Worm (Caenorhabditis elegans): Measurements from ENCODE around the gene set-31.

ce11 chrV:14426013-14426412 is 8.3 kb downstream of the set-31 start:
- TF ChIP-seq ceh-45 (GFP tag; IDR thresholded peaks at IDR 0.05) (no peak), lin-11 (tag; optimal IDR thresholded peaks at IDR 0.05) (no peak), nhr-11 (tag; optimal IDR thresholded peaks at IDR 0.05) (no peak), ama-1 (optimal IDR thresholded peaks at IDR 0.05) (no peak), F13H6.1 (tag; optimal IDR thresholded peaks at IDR 0.05) (no peak), tbx-7 (tag; optimal IDR thresholded peaks at IDR 0.05) (no peak), unc-55 (GFP tag; optimal IDR thresholded peaks at IDR 0.05) (no peak), sdc-2 (tag; optimal IDR thresholded peaks at IDR 0.05) (no peak), dve-1 (tag; optimal IDR thresholded peaks at IDR 0.05) (no peak), ceh-14 (tag; optimal IDR thresholded peaks at IDR 0.05) (no peak), npax-4 (tag; optimal IDR thresholded peaks at IDR 0.05) (no peak)

All from whole organism, late embryonic.